Worm (Caenorhabditis elegans) whole organism, dauer: Measurements from ENCODE around the gene F46H5.3.

ENCODE experiments used
- unc-62 ChIP-seq: sonication (generic microtip); optimal IDR thresholded peaks from 2 replicates; lab custom pipeline; 2017; ENCODE audit warnings: missing biosample characterization, missing genetic modification reagents, missing genetic modification characterization

The F46H5.3 gene

DNA sequence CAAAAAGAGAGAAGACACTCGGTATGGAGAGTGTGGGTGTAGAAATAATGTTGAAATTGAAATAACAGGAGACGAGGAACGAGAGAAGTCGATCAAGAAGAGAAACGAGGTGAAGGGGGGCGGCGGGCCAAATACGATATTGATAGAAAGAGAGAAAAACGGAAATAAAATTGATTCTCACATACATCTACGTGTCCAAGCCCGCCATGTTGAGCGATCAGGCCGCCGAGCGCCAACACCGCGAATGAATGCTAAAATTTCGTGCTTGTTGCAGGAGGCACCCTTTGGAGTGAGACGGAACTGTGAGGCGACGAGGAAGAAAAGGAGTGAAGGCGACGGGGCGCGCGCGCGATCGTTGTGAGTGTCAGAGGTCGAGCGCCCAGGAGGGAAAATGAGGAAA lies 4.4 kb upstream of the F46H5.3 start, which contains the start of gene F46H5.7:
Gene F46H5.7 (minus strand): TSS at position 106 of the 400 bp plus-strand sequence.
- no peak for TF ChIP-seq unc-62 (GFP tag; lab: Kevin White, UChicago)

DNA sequence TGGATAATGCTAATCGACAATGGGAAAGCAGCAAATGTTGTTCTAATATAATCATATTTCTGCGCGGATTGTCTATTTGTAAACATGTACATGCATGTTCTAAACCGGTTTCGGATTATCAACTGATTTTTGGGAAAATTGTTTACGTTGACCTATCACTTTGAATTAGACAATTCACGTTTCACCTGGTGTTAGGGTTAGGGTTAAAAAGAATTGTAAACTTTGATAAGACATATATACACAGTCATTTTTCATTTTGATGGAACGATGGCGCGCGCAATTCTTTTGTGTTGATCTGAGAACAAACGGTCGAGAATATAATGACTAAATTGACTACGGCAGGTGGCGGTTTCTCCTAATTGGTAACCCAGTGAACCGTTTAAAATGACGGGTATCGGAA lies 3.7 kb upstream of the F46H5.3 start:
- no peak for TF ChIP-seq unc-62 (GFP tag; lab: Kevin White, UChicago)

DNA sequence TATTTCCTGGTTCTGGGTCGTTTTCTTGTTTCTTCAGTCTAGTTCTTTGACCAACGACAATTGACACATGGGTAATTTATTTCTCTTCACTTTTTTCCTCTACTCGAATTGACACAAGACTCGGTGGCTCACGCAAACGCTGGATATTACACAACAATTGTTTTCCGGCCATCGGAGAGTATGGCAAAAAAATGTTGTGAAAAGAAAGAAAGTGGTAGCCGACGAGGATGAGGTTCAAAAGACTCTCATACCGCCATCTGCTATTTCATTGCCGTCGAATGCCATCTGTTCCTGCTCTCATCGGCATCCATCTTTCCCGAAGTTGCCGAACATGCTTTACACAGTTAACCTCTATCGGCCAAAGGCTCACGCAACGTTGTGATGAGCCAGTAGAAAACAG lies 1.7 kb downstream of the F46H5.3 start:
- no peak for TF ChIP-seq unc-62 (GFP tag; lab: Kevin White, UChicago)

DNA sequence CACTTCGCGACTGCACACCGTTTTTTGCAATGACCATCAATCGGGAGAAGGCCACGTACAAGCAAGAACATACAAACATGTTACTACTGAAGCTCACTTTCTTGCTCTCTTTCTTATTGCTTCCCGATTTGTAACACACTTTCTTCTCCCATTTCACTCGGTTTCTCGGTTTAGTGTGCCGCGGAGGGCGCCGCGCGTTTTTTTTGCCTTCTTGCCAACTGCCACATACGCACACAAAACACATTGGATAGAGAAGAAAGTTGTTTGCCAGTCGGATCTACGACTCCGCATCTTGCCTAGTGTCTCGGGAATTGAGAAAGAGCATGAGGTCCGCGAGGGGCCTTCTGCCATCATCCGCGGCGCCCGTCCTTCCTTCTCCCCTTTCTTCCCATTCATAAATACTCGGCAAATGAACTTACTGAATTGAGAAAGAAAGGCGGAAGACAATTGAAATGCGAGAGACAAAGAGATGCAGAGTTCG lies 3.7 kb downstream of the F46H5.3 start:
- TF ChIP-seq unc-62 (GFP tag; lab: Kevin White, UChicago) = no peak

DNA sequence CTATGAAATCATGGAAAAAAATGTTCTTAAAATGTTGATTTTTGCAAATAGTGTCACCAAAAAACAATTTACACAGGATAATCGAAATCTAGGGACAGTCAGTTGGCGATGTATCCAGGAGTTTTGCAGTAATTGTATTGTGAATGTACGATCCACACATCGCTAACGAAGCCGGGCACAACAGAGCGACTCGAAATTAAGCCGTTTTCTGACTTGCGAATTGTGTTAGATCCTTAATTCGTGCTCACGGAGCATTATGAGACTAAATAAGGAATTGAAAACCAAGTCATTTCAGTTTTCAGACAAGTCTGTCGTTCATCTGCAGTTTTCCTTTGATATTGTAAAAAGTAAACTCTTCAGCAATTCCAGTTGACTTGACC lies 4.4 kb downstream of the F46H5.3 start:
- no peak for TF ChIP-seq unc-62 (GFP tag; lab: Kevin White, UChicago)

DNA sequence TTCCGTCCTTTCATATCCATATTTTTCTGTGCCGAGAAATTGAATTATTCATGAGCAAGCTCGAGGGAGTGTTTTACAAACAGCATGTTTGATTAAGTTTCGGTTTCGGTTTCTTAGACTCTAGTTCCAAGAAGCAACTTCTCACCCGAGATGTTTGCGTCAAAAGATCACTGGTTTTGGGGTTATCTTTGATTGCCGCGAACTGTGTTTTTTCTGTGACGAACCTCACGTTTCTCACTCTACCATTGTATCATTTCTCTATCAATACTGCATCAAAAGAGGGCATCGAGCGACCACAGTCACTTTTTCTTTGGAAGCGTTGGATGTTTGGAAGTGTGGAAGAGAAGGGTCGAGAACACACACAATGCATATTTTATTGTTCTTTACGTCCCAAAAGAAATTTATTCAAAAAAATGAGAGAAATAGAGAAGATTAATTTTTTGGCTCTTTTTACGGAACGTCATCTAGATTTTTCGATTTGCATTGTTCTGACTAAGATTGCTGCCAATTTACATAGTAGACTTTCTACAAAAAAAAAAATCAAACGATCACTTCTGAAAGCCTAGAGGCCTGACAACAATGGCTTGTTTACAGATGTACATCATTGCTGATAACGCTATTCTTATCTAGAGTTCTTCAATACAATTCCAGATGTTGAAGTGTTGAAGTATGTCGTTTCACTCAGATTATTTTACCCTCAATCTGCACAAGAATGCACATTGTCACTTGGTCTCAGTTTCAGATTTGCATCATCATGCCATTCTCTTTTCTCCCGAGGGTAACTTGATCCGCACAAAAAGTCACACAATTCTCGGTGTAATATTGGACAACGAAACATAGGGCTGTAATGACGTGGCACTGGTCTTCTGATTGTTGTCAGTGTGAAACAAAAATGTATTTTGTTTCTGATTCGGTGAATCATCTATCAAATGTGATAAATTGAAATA lies 5.1 kb downstream of the F46H5.3 start:
- TF ChIP-seq unc-62 (GFP tag; lab: Kevin White, UChicago) = no peak

DNA sequence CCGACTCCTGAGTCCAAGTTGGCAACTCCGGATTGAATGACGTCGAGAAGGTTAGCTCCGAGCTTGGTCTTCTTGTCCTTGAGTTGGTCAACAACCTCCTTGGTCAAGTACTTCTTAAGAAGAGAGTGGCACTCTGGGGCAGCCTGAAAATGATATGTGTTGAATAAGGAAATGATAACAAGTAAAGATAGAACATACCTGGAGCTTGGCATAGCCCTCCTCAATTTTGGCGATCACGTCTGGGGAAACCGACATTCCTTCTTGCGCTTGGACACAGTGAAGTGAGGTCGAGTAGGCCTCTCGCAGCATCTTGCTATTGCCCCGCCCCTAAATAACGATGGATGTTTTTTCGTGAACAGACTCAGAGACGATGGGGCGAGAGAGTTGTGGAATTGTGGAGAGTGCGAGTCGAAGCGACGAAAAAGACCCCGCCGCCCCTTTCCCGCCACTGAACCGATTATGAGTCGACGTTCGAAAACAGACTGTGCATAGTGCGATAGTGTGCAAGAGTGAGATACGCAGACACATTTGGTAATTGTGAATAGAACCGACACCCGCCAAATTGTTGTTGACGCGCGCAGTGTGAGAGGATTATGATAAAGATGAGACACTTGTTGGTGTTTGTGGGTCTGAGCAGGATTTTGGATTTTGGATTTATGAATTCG lies 6.2 kb downstream of the F46H5.3 start:
- TF ChIP-seq unc-62 (GFP tag; lab: Kevin White, UChicago) = no peak

DNA sequence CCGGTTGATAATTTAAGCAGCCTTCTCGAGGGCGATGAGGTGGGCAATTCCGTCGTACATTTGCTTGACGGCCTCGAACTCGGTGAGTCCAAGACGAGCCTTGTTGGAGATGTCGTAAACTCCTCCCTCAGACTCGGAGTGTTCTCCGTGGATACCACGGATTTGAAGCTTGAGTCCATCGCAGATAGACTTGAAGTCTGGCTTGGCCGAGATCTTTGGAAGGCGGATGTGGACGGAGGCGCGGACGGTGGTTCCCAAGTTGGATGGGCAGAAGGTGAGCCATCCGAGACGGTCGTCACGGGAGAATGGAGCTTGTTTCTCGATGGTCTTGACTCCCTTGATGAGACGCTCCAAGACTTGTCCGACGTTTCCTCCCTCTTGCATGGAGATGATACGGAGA lies 7.6 kb downstream of the F46H5.3 start:
- TF ChIP-seq unc-62 (GFP tag; lab: Kevin White, UChicago) = no peak

DNA sequence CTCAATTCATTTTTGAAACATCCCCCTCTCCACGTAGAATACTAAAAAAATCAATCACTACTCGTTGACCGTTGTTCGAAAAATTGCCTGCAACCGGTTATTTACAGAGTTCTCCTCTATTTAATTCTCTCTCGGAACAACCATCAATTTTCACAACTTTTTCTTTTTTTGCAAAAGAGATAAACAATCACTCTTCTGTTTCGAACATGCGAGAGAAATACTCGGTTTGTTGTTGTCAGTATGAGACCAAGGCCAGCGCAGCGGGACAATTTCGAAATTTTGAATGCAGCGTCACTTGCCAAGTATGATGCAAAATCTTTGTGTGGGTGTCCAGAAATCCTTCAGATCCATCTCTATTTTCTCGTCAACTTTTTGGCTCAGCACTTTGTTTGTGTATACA lies 8.1 kb downstream of the F46H5.3 start:
- no peak for TF ChIP-seq unc-62 (GFP tag; lab: Kevin White, UChicago)

DNA sequence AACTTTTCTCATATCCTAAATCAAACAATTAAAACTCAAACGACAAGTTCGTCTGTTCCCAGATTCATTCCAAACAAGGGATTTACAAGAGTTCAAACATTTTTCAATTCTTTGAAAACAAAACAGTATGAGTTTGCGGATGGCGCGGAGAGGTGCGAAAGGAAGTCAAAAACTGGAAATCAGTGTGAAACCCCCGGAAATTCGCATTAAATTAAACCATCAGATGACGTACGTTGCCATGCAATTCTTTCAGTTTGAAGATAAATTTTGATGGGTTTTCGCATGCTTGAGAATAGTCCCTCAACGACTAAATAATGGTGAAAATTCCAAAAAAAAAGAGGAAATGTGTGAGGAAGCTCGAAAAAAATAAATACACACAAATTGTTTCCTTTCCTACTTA lies 9.1 kb downstream of the F46H5.3 start:
- no peak for TF ChIP-seq unc-62 (GFP tag; lab: Kevin White, UChicago)

DNA sequence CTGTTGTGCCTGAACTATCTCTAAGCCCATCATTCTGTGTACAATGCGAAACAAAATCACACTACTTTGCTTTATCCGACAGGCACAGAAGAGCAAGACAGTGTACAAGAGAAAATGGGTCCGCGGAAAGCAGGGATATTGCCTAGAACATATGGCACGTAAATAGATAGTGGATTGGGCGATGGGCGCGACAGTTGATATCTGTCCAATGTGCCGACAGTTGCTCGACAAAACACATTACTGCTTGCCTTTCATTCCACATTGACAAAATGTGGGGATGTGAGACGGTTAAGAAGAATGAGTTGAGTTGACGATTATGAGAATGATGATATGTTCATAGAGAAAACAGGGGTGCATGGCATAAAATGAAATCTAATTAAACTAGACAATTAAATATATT lies 13.4 kb downstream of the F46H5.3 start:
- TF ChIP-seq unc-62 (GFP tag; lab: Kevin White, UChicago) = no peak

DNA sequence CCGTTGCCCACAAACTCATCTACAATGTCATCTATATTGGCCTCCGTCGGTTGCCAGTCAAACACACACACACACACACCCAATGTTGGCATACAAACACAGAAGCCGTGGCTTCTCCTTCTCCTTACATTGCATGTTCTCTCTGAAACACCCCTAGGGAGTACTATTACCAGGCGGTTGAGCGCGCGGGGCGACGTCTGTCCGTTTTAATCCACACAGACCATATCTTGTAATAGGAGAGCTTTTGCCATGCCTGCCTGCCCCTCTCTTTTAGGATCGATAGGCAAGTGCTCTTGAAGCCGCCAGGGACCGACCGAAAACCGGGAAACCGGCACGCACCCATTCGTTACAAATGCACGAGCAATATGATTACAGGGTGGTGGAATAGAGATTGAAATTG lies 14.0 kb downstream of the F46H5.3 start:
- no peak for TF ChIP-seq unc-62 (GFP tag; lab: Kevin White, UChicago)

DNA sequence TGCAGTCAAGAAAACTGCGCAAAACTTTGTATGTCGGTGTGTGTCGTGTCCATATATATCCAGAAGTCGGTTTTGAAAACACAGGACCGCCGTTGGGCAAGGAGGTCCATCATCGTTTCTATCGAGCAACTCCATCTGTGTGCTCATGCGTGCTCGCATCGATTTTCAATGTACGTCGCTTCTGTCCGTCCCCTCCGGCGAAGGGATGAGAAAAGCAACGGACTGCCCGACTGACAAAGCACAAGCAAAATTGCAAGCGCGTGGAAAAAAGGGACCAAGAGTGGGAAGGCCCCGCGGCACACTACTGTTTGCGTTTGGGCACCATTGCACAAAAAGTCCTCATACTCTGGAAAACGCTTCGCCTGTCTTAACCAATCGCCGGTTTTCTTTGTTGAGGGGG lies 16.1 kb downstream of the F46H5.3 start:
- TF ChIP-seq unc-62 (GFP tag; lab: Kevin White, UChicago) = no peak

DNA sequence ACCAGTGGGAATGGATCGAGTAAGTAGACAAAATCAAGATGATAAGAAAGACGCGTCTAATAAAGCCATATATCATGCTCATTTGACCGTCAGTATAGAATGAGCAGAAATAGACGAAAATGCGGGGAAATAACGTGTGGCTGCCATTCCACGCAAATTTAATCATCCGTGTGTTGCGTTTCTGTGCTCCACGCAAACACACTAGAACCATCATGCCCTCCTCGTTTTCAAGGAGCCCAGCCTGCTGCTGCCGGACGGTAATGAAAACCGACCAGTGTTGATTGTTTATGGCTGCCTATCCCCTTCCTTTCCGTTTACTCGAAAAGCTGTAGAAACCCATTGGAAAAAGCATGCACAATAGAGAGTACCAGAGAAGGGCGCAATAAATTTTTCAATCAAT lies 18.3 kb downstream of the F46H5.3 start:
- no peak for TF ChIP-seq unc-62 (GFP tag; lab: Kevin White, UChicago)

DNA sequence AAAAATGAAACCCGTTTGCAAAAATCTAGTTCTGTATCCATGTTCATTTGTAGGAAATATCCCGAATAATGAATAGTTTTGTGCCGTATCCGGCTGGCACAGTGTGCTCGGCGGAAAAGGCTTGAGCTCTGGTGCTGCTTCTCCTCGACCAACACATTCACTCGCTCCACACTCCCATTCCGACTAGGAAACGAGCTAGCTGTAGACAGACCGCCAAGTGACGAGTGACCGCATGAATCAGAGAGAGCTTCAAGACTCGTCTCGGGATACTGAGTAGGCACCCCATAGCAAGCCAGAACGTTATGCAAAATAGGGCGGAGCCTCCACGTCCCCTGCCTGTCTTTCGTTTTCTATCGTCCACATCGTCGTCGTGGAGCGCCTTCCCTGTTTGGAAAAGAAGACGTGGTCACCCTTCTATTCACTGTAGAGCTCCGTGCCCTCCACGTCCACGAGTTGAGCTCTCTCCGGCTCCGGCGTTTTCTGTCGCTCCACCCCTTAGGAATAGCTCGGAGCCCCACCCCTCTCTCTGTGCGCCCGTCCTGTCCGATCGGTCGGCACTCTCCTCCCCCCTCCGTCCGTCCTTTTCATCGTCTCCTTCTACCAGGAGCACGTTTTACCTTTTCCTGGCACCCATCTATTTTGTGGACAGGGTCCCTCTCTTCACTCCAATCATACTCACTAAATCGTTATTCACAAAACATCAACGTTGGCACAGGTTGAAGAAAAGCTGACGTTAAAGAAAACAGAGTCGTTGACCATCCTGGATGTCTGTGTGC lies 20.6 kb downstream of the F46H5.3 start, which contains the start of gene syd-9:
Gene syd-9 (plus strand): TSS at position 394 of the 776 bp plus-strand sequence.
- TF ChIP-seq unc-62 (GFP tag; lab: Kevin White, UChicago) = no peak

DNA sequence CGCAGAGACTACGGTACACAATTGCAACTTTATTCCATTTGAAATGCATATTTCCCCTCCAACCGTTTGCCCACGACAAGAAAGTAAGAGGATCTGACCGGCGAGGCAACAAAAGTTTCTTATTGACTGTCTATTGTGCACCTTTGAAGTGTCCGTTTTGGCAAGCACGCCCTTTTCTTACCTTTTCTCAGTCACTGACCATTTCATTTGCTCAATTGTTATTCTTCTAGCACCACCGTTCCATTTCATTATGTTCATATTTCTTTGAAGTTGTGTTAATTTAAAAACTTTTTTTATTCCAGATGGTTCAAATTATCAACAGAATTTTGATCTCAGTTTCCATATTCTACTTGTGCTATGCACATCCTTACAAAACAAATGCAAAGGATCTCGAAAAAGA lies 27.1 kb downstream of the F46H5.3 start, which contains the start of gene spp-22:
Gene spp-22 (plus strand): TSS at position 301 of the 400 bp plus-strand sequence.
- no peak for TF ChIP-seq unc-62 (GFP tag; lab: Kevin White, UChicago)
